Fruit fly (Drosophila melanogaster): ENCODE results near the gene Sfxn1-3.
A peak's percentile ranks its signal among the peaks of the same experiment; 100 is the strongest.

The Sfxn1-3 gene

dm6 chr3R:4428585-4429464 is 50.4 kb downstream of the Sfxn1-3 start, which contains the start of gene srl (continued):
- TF ChIP-seq HmgD (GFP tag; optimal IDR thresholded peaks at IDR 0.05) (peak; percentile 52), ac (GFP tag; optimal IDR thresholded peaks at IDR 0.05) (no peak), ato (GFP tag; IDR thresholded peaks at IDR 0.05; ENCODE audit: partially characterized antibody) (no peak), Awh (GFP tag; IDR thresholded peaks at IDR 0.05) (no peak), aop (GFP tag; IDR thresholded peaks at IDR 0.05) (no peak), CG15073 (GFP tag; optimal IDR thresholded peaks at IDR 0.05) (no peak), CG10543 (GFP tag; optimal IDR thresholded peaks at IDR 0.05) (peak; percentile 51), Dad (GFP tag; optimal IDR thresholded peaks at IDR 0.05) (no peak), CG16813 (GFP tag; IDR thresholded peaks at IDR 0.05; ENCODE audit: partially characterized antibody) (0 out of 3 replicates have a peak, but pooled peaks have one; percentile 19), dmrt99B (tag; optimal IDR thresholded peaks at IDR 0.05) (no peak), danr (GFP tag; IDR thresholded peaks at IDR 0.05) (no peak), CG4424 (GFP tag; optimal IDR thresholded peaks at IDR 0.05) (no peak), zen (tag; optimal IDR thresholded peaks at IDR 0.05) (no peak), E2f1 (GFP tag; IDR thresholded peaks at IDR 0.05) (peak; percentile 32; the same call in 1 of the 2 replicates), HLH3B (GFP tag; IDR thresholded peaks at IDR 0.05) (no peak), Mes4 (GFP tag; optimal IDR thresholded peaks at IDR 0.05) (no peak), bab2 (GFP tag; optimal IDR thresholded peaks at IDR 0.05) (no peak), lola (GFP tag; optimal IDR thresholded peaks at IDR 0.05) (no peak), CG34376 (GFP tag; optimal IDR thresholded peaks at IDR 0.05) (peak; percentile 51), Doc3 (GFP tag; IDR thresholded peaks at IDR 0.05; ENCODE audit: partially characterized antibody) (0 out of 3 replicates have a peak, but pooled peaks have one; percentile 22), ci (GFP tag; IDR thresholded peaks at IDR 0.05) (peak; percentile 38; the same call in 2 of the 3 replicates), CG30020 (tag; optimal IDR thresholded peaks at IDR 0.05) (peak; percentile 50), PHDP (tag; optimal IDR thresholded peaks at IDR 0.05) (no peak), CG7372 (GFP tag; IDR thresholded peaks at IDR 0.05) (no peak), CG17568 (GFP tag; optimal IDR thresholded peaks at IDR 0.05) (no peak), hbn (GFP tag; IDR thresholded peaks at IDR 0.05; ENCODE audit: partially characterized antibody) (no peak), CG6791 (GFP tag; IDR thresholded peaks at IDR 0.05; ENCODE audit: partially characterized antibody) (peak; percentile 53; the same call in 2 of the 3 replicates), tx (GFP tag; optimal IDR thresholded peaks at IDR 0.05) (no peak), CG7839 (tag; optimal IDR thresholded peaks at IDR 0.05) (no peak), tna (GFP tag; IDR thresholded peaks at IDR 0.05; ENCODE audit: partially characterized antibody) (peak; percentile 21; the same call in 1 of the 2 replicates), CG5245 (GFP tag; optimal IDR thresholded peaks at IDR 0.05) (no peak), CG3407 (GFP tag; optimal IDR thresholded peaks at IDR 0.05) (no peak), Optix (GFP tag; IDR thresholded peaks at IDR 0.05) (no peak), CG6854 (GFP tag; optimal IDR thresholded peaks at IDR 0.05) (no peak), lmd (GFP tag; IDR thresholded peaks at IDR 0.05) (no peak), Ssrp (tag; optimal IDR thresholded peaks at IDR 0.05) (no peak), Oaz (GFP tag; IDR thresholded peaks at IDR 0.05) (no peak), CG16863 (GFP tag; optimal IDR thresholded peaks at IDR 0.05) (no peak), CG1233 (GFP tag; optimal IDR thresholded peaks at IDR 0.05) (no peak), pita (GFP tag; optimal IDR thresholded peaks at IDR 0.05) (no peak), luna (GFP tag; optimal IDR thresholded peaks at IDR 0.05) (no peak), sisA (GFP tag; IDR thresholded peaks at IDR 0.05) (no peak), CG9797 (GFP tag; optimal IDR thresholded peaks at IDR 0.05) (peak; percentile 96), CG11085 (GFP tag; IDR thresholded peaks at IDR 0.05) (no peak), vnd (GFP tag; IDR thresholded peaks at IDR 0.05; ENCODE audit: partially characterized antibody) (0 out of 3 replicates have a peak, but pooled peaks have one; percentile 19), sd (tag; optimal IDR thresholded peaks at IDR 0.05) (no peak), Gsc (GFP tag; IDR thresholded peaks at IDR 0.05) (no peak), CG3281 (GFP tag; optimal IDR thresholded peaks at IDR 0.05) (no peak)
